Worm (Caenorhabditis elegans) whole organism, L3 larva: Measurements from ENCODE around the gene lgc-1.

Experiments
- R02D3.7 ChIP-seq: fragments of 150-350 bp; optimal IDR thresholded peaks from 2 replicates; lab custom pipeline; 2014; ENCODE audit warnings: missing biosample characterization, missing genetic modification characterization
- ZK546.5 ChIP-seq: sonication (generic microtip); optimal IDR thresholded peaks from 2 replicates; lab custom pipeline; 2017; ENCODE audit warnings: missing biosample characterization, missing genetic modification characterization
- aly-2 ChIP-seq: fragments of 150-350 bp; optimal IDR thresholded peaks from 2 replicates; lab custom pipeline; 2014; ENCODE audit warnings: missing biosample characterization, missing genetic modification characterization
- ama-1 ChIP-seq: fragments of 150-350 bp; optimal IDR thresholded peaks from 2 replicates; lab custom pipeline; 2018
- ceh-16 ChIP-seq: sonication (generic microtip); optimal IDR thresholded peaks from 2 replicates; lab custom pipeline; 2017; ENCODE audit warnings: missing biosample characterization, missing genetic modification characterization
- ceh-82 ChIP-seq: fragments of 150-350 bp; optimal IDR thresholded peaks from 2 replicates; lab custom pipeline; 2014; ENCODE audit warnings: missing biosample characterization, missing genetic modification characterization
- ceh-9 ChIP-seq: sonication (generic microtip); optimal IDR thresholded peaks from 2 replicates; lab custom pipeline; 2018; ENCODE audit warnings: missing biosample characterization, missing genetic modification characterization
- daf-12 ChIP-seq: fragments of 150-350 bp; optimal IDR thresholded peaks from 2 replicates; lab custom pipeline; 2014; ENCODE audit warnings: missing biosample characterization, missing genetic modification reagents, missing genetic modification characterization
- egl-27 ChIP-seq: sonication (generic microtip); optimal IDR thresholded peaks from 4 replicates; lab custom pipeline; 2017; ENCODE audit warnings: missing biosample characterization, missing genetic modification reagents, missing genetic modification characterization
- egl-5 ChIP-seq: fragments of 150-350 bp; optimal IDR thresholded peaks from 2 replicates; lab custom pipeline; 2017; ENCODE audit warnings: missing biosample characterization, missing genetic modification reagents, missing genetic modification characterization, inconsistent platforms
- elt-1 ChIP-seq: fragments of 150-350 bp; optimal IDR thresholded peaks from 2 replicates; lab custom pipeline; 2014; ENCODE audit warnings: missing biosample characterization, missing genetic modification characterization
- elt-2 ChIP-seq: sonication (generic microtip); optimal IDR thresholded peaks from 2 replicates; lab custom pipeline; 2016; ENCODE audit warnings: missing genetic modification reagents, mild to moderate bottlenecking, missing genetic modification characterization, missing compliant biosample characterization
- elt-3 ChIP-seq, 3 experiments: fragments of 150-350 bp in 1 of 3; sonication (generic microtip) in 2 of 3; optimal IDR thresholded peaks; 2 replicates in 2 of 3; 4 replicates in 1 of 3; lab custom pipeline; 2014 to 2017; ENCODE audit warnings: missing biosample characterization in 3 of 3, missing genetic modification characterization in 3 of 3
- fkh-2 ChIP-seq: fragments of 150-350 bp; optimal IDR thresholded peaks from 2 replicates; lab custom pipeline; 2014; ENCODE audit warnings: missing biosample characterization, missing genetic modification reagents, missing genetic modification characterization
- fos-1 ChIP-seq: fragments of 150-350 bp; optimal IDR thresholded peaks from 2 replicates; lab custom pipeline; 2014; ENCODE audit warnings: missing biosample characterization, missing genetic modification characterization
- hmg-11 ChIP-seq: sonication (generic microtip); optimal IDR thresholded peaks from 2 replicates; lab custom pipeline; 2016; ENCODE audit warnings: missing genetic modification characterization, missing compliant biosample characterization
- jun-1 ChIP-seq: fragments of 150-350 bp; optimal IDR thresholded peaks from 2 replicates; lab custom pipeline; 2014; ENCODE audit warnings: missing biosample characterization, missing genetic modification reagents, missing genetic modification characterization
- lin-15B ChIP-seq: fragments of 150-350 bp; optimal IDR thresholded peaks from 2 replicates; lab custom pipeline; 2014; ENCODE audit warnings: missing biosample characterization, missing genetic modification characterization
- mml-1 ChIP-seq: fragments of 150-350 bp; sonication (generic microtip); optimal IDR thresholded peaks from 3 replicates; lab custom pipeline; 2014; ENCODE audit warnings: missing biosample characterization, missing genetic modification characterization
- nfya-1 ChIP-seq: sonication (generic microtip); optimal IDR thresholded peaks from 2 replicates; lab custom pipeline; 2017; ENCODE audit warnings: missing genetic modification characterization, mild to moderate bottlenecking, missing compliant biosample characterization, antibody characterized with exemption, moderate library complexity; ENCODE audit not compliant: insufficient read depth
- nhr-12 ChIP-seq: fragments of 150-350 bp; optimal IDR thresholded peaks from 2 replicates; lab custom pipeline; 2014; ENCODE audit warnings: missing biosample characterization, missing genetic modification characterization
- nhr-23 ChIP-seq: fragments of 150-350 bp; optimal IDR thresholded peaks from 2 replicates; lab custom pipeline; 2014; ENCODE audit warnings: missing biosample characterization, missing genetic modification reagents, missing genetic modification characterization
- nhr-25 ChIP-seq: sonication (generic microtip); optimal IDR thresholded peaks from 2 replicates; lab custom pipeline; 2017; ENCODE audit warnings: missing biosample characterization, missing genetic modification characterization
- nhr-28 ChIP-seq: fragments of 150-350 bp; optimal IDR thresholded peaks from 2 replicates; lab custom pipeline; 2014; ENCODE audit warnings: missing biosample characterization, missing genetic modification characterization
- nhr-43 ChIP-seq: sonication (generic microtip); optimal IDR thresholded peaks from 2 replicates; lab custom pipeline; 2016; ENCODE audit warnings: mild to moderate bottlenecking, missing genetic modification characterization, missing compliant biosample characterization; ENCODE audit not compliant: poor library complexity, severe bottlenecking
- nhr-67 ChIP-seq: fragments of 150-350 bp; optimal IDR thresholded peaks from 2 replicates; lab custom pipeline; 2014; ENCODE audit warnings: missing biosample characterization, missing genetic modification characterization
- nhr-76 ChIP-seq: fragments of 150-350 bp; sonication (generic microtip); optimal IDR thresholded peaks from 5 replicates; lab custom pipeline; 2014; ENCODE audit warnings: missing biosample characterization, missing genetic modification characterization
- nhr-77 ChIP-seq: fragments of 150-350 bp; optimal IDR thresholded peaks from 2 replicates; lab custom pipeline; 2014; ENCODE audit warnings: missing biosample characterization, missing genetic modification characterization
- pha-4 ChIP-seq: fragments of 150-350 bp; optimal IDR thresholded peaks from 2 replicates; lab custom pipeline; 2014; ENCODE audit warnings: missing biosample characterization, missing genetic modification reagents, missing genetic modification characterization
- pqm-1 ChIP-seq: fragments of 150-350 bp; optimal IDR thresholded peaks from 2 replicates; lab custom pipeline; 2017; ENCODE audit warnings: missing biosample characterization, missing genetic modification characterization, inconsistent platforms
- snpc-4 ChIP-seq: fragments of 150-350 bp; optimal IDR thresholded peaks from 2 replicates; lab custom pipeline; 2014; ENCODE audit warnings: missing biosample characterization, missing genetic modification characterization
- tbx-2 ChIP-seq: sonication (generic microtip); optimal IDR thresholded peaks from 2 replicates; lab custom pipeline; 2016; ENCODE audit warnings: mild to moderate bottlenecking, missing genetic modification characterization, missing compliant biosample characterization
- unc-39 ChIP-seq: sonication (generic microtip); optimal IDR thresholded peaks from 4 replicates; lab custom pipeline; 2017; ENCODE audit warnings: missing biosample characterization, missing genetic modification characterization
- ztf-11 ChIP-seq: fragments of 150-350 bp; optimal IDR thresholded peaks from 2 replicates; lab custom pipeline; 2014; ENCODE audit warnings: missing biosample characterization, missing genetic modification characterization

The lgc-1 gene

ce11 chrV:4134728-4135127 lies at the start of gene lgc-1:
lgc-1 (plus strand) TSS chrV:4135028.
- TF ChIP-seq aly-2 (no peak), fos-1 (tag; lab: Kevin White, UChicago) (no peak), nhr-67 (tag; lab: Kevin White, UChicago) (no peak), ztf-11 (tag; lab: Kevin White, UChicago) (no peak), unc-39 (no peak), tbx-2 (tag; lab: Kevin White, UChicago) (no peak), daf-12 (tag; lab: Kevin White, UChicago) (no peak), nhr-25 (no peak), ama-1 (no peak), R02D3.7 (tag; lab: Kevin White, UChicago) (no peak), nhr-77 (no peak), nhr-12 (tag; lab: Kevin White, UChicago) (no peak), egl-5 (no peak), jun-1 (tag; lab: Kevin White, UChicago) (no peak), elt-1 (tag; lab: Kevin White, UChicago) (no peak), lin-15B (no peak)
- TF ChIP-seq, all 47 proteins: peak for 0

DNA sequence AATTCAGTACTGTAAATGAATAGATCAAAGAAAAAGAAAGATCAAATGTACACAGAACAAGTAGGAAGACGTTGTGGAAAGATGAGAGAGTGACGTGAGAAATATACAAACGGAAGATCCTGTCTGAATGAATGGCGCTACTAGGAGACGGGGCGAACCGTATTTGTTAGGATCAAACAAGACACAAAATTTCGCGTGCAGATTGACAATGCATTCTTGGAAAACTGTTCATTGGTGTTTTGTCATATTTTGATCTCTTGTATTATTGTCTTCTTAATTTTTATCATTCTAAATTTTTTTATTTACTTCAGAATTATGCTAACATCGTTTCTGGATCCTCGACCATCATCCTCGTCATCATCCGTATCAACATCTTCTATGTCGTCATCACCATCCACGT lies 40.1 kb upstream of the lgc-1 start, which contains the start of gene nhr-181:
nhr-181 (plus strand) TSS at position 301 of the 400 bp plus-strand sequence.
- TF ChIP-seq pha-4 (no peak), daf-12 (tag; lab: Kevin White, UChicago) (no peak), elt-3 (tag; optimal IDR thresholded peaks at IDR 0.05; lab: Kevin White, UChicago) (no peak), hmg-11 (tag; lab: Kevin White, UChicago) (no peak), mml-1 (tag; lab: Kevin White, UChicago) (no peak), nfya-1 (tag; lab: Kevin White, UChicago) (no peak), ceh-16 (no peak)

ce11 chrV:4101567-4101966 lies 33.3 kb upstream of the lgc-1 start, which contains the start of gene srj-40:
srj-40 (plus strand) TSS chrV:4101867.
- no peak for TF ChIP-seq nhr-77
- TF ChIP-seq ceh-9 (tag; lab: Kevin White, UChicago), result no peak
- TF ChIP-seq nhr-28 (tag; lab: Kevin White, UChicago), result no peak
- no peak for TF ChIP-seq ZK546.5 (tag; lab: Kevin White, UChicago)
- TF ChIP-seq, all 47 proteins: peak for 0

- TF ChIP-seq fkh-2 (tag; lab: Kevin White, UChicago) (no peak), nhr-23 (tag; lab: Kevin White, UChicago) (no peak), ceh-82 (tag; lab: Kevin White, UChicago) (no peak), nhr-76 (tag; lab: Kevin White, UChicago) (no peak), nhr-67 (tag; lab: Kevin White, UChicago) (no peak), ztf-11 (tag; lab: Kevin White, UChicago) (no peak), elt-2 (tag; lab: Kevin White, UChicago) (no peak), tbx-2 (tag; lab: Kevin White, UChicago) (no peak), lin-15B (no peak), egl-27 (tag; lab: Kevin White, UChicago) (no peak), pqm-1 (tag; lab: Kevin White, UChicago) (no peak)
Measured at ce11 chrV:4104298-4104697, 30.5 kb upstream of the lgc-1 start, which contains the start of gene srj-39. srj-39 (plus strand) TSS chrV:4104598.

DNA sequence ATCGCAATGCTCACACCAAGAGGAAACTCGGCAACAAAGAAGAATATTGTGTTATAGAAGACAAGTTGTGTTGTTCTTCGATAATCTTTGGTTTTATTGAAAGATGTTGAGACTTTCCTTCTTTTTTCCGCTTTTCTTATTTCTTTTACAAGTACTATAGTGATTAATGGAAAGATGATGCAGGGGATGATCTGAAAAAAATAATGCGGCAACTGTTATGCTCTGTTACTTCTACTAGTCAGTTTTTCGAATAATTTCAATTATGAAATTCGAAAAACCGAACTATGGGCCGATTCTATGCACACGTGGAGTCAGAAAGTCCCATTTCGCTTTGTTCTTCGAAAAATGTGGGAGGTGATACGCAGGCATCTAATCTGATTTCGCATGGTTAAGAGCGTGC lies 28.1 kb upstream of the lgc-1 start:
- TF ChIP-seq pqm-1 (tag; lab: Kevin White, UChicago) (no peak), aly-2 (no peak), ZK546.5 (tag; lab: Kevin White, UChicago) (no peak), ceh-16 (no peak), egl-5 (no peak), nhr-76 (tag; lab: Kevin White, UChicago) (no peak), snpc-4 (tag; lab: Kevin White, UChicago) (no peak), ama-1 (no peak), mml-1 (tag; lab: Kevin White, UChicago) (no peak), R02D3.7 (tag; lab: Kevin White, UChicago) (no peak), elt-1 (tag; lab: Kevin White, UChicago) (no peak), hmg-11 (tag; lab: Kevin White, UChicago) (no peak), jun-1 (tag; lab: Kevin White, UChicago) (no peak), egl-27 (tag; lab: Kevin White, UChicago) (no peak), nhr-28 (tag; lab: Kevin White, UChicago) (no peak), nhr-23 (tag; lab: Kevin White, UChicago) (no peak), nhr-43 (tag; lab: Kevin White, UChicago) (no peak), tbx-2 (tag; lab: Kevin White, UChicago) (no peak)
- TF ChIP-seq, all 47 proteins: peak for 0
